Worm (Caenorhabditis elegans): ENCODE measurements around the gene ZK666.4.

- TF ChIP-seq unc-62 (GFP tag; optimal IDR thresholded peaks at IDR 0.05) (no peak), nhr-11 (tag; optimal IDR thresholded peaks at IDR 0.05) (no peak), ztf-11 (tag; optimal IDR thresholded peaks at IDR 0.05) (no peak)
These were observed 8.6 kb downstream of the ZK666.4 start for ce11 chrII:10485640-10486039.
